Worm (Caenorhabditis elegans) whole organism, L4 larva: ENCODE measurements around the gene C30B5.2.

ENCODE experiments used
- T26A8.4 ChIP-seq: fragments of 200-800 bp; sonication (Bioruptor generic); IDR thresholded peaks from 2 replicates; pipeline ENCODE4 v1.3.6; 2022; ENCODE audit warnings: missing genetic modification characterization, missing compliant biosample characterization
- Y48G9A.11 ChIP-seq: fragments of 200-800 bp; sonication (Bioruptor generic); IDR thresholded peaks from 2 replicates; pipeline ENCODE4 v1.3.6; 2022; ENCODE audit warnings: missing genetic modification reagents, missing genetic modification characterization, missing compliant biosample characterization
- ZK337.2 ChIP-seq: fragments of 200-800 bp; sonication (Bioruptor generic); IDR thresholded peaks from 2 replicates; pipeline ENCODE4 v1.3.6; 2022; ENCODE audit warnings: missing genetic modification reagents, missing genetic modification characterization, missing compliant biosample characterization
- ama-1 ChIP-seq: fragments of 150-350 bp; optimal IDR thresholded peaks from 2 replicates; lab custom pipeline; 2014; ENCODE audit warnings: inconsistent platforms, mixed read lengths
- arid-1 ChIP-seq: fragments of 200-800 bp; sonication (Bioruptor generic); conservative IDR thresholded peaks from 2 replicates; pipeline ENCODE4 v1.3.6; 2022; ENCODE audit warnings: missing genetic modification reagents, missing genetic modification characterization, missing compliant biosample characterization
- ceh-62 ChIP-seq: sonication (generic microtip); optimal IDR thresholded peaks from 2 replicates; lab custom pipeline; 2017; ENCODE audit warnings: missing biosample characterization, missing genetic modification characterization
- ceh-82 ChIP-seq: sonication (generic microtip); optimal IDR thresholded peaks from 2 replicates; lab custom pipeline; 2017; ENCODE audit warnings: missing biosample characterization, missing genetic modification characterization
- ces-1 ChIP-seq: fragments of 150-350 bp; sonication (generic microtip); optimal IDR thresholded peaks from 4 replicates; lab custom pipeline; 2014; ENCODE audit warnings: missing biosample characterization, missing genetic modification reagents, missing genetic modification characterization
- ctbp-1 ChIP-seq: fragments of 200-800 bp; sonication (Bioruptor generic); IDR thresholded peaks from 2 replicates; pipeline ENCODE4 v1.3.6; 2022; ENCODE audit warnings: missing genetic modification reagents, missing genetic modification characterization, missing compliant biosample characterization
- daf-16 ChIP-seq, 3 experiments: sonication (generic microtip); optimal IDR thresholded peaks; 2 replicates each; lab custom pipeline; 2016 to 2017; ENCODE audit warnings: missing genetic modification characterization in 3 of 3, missing genetic modification reagents in 3 of 3, mild to moderate bottlenecking in 2 of 3, missing compliant biosample characterization in 2 of 3, missing biosample characterization in 1 of 3, moderate library complexity in 1 of 3
- dmd-8 ChIP-seq: fragments of 200-800 bp; sonication (Bioruptor generic); IDR thresholded peaks from 2 replicates; pipeline ENCODE4 v1.3.6; 2022; ENCODE audit warnings: missing genetic modification characterization, missing compliant biosample characterization
- egl-43 ChIP-seq: fragments of 200-800 bp; sonication (Bioruptor generic); IDR thresholded peaks from 2 replicates; pipeline ENCODE4 v1.3.6; 2022; ENCODE audit warnings: missing genetic modification reagents, missing genetic modification characterization, missing compliant biosample characterization
- fkh-10 ChIP-seq: fragments of 150-350 bp; optimal IDR thresholded peaks from 2 replicates; lab custom pipeline; 2014; ENCODE audit warnings: missing biosample characterization, missing genetic modification reagents, missing genetic modification characterization
- gei-8 ChIP-seq: fragments of 200-800 bp; sonication (Bioruptor generic); optimal IDR thresholded peaks from 2 replicates; lab custom pipeline; 2018; ENCODE audit warnings: mild to moderate bottlenecking, missing genetic modification characterization, missing compliant biosample characterization
- hmg-1.1 ChIP-seq: fragments of 200-800 bp; sonication (Bioruptor generic); IDR thresholded peaks from 2 replicates; pipeline ENCODE4 v1.3.6; 2022; ENCODE audit warnings: missing genetic modification reagents, missing genetic modification characterization, missing compliant biosample characterization
- jun-1 ChIP-seq: fragments of 150-350 bp; optimal IDR thresholded peaks from 2 replicates; lab custom pipeline; 2014; ENCODE audit warnings: missing biosample characterization, missing genetic modification reagents, missing genetic modification characterization
- lin-38 ChIP-seq: fragments of 200-800 bp; sonication (Bioruptor generic); IDR thresholded peaks from 2 replicates; pipeline ENCODE4 v1.3.6; 2022; ENCODE audit warnings: missing genetic modification reagents, missing genetic modification characterization, missing compliant biosample characterization
- lin-39 ChIP-seq: fragments of 150-350 bp; optimal IDR thresholded peaks from 2 replicates; lab custom pipeline; 2014; ENCODE audit warnings: missing biosample characterization, missing genetic modification reagents, missing genetic modification characterization
- lir-3 ChIP-seq: sonication (generic microtip); optimal IDR thresholded peaks from 2 replicates; lab custom pipeline; 2016; ENCODE audit warnings: mild to moderate bottlenecking, missing genetic modification characterization, missing compliant biosample characterization
- madf-5 ChIP-seq, 2 experiments: fragments of 200-800 bp; sonication (Bioruptor generic); IDR thresholded peaks; 2 replicates each; pipeline ENCODE4 v1.3.6; 2022; ENCODE audit warnings: missing compliant biosample characterization in 2 of 2, missing genetic modification characterization in 2 of 2
- mdl-1 ChIP-seq, 2 experiments: fragments of 150-350 bp in 1 of 2; sonication (generic microtip) in 1 of 2; optimal IDR thresholded peaks; 2 replicates each; lab custom pipeline; 2014 to 2017; ENCODE audit warnings: missing biosample characterization in 2 of 2, missing genetic modification characterization in 2 of 2
- mep-1 ChIP-seq: fragments of 150-350 bp; sonication (generic microtip); optimal IDR thresholded peaks from 3 replicates; lab custom pipeline; 2014; ENCODE audit warnings: missing biosample characterization, missing genetic modification characterization
- mes-2 ChIP-seq: sonication (generic microtip); optimal IDR thresholded peaks from 2 replicates; lab custom pipeline; 2016; ENCODE audit warnings: missing genotype, mild to moderate bottlenecking, missing genetic modification characterization, missing compliant biosample characterization; ENCODE audit not compliant: poor library complexity, severe bottlenecking
- mxl-2 ChIP-seq: fragments of 200-800 bp; sonication (Bioruptor generic); conservative IDR thresholded peaks from 2 replicates; pipeline ENCODE4 v1.3.6; 2022; ENCODE audit warnings: missing genetic modification reagents, missing genetic modification characterization, missing compliant biosample characterization
- mxl-3 ChIP-seq: fragments of 200-800 bp; sonication (Bioruptor generic); optimal IDR thresholded peaks from 2 replicates; lab custom pipeline; 2018; ENCODE audit warnings: mild to moderate bottlenecking, missing genetic modification characterization, missing compliant biosample characterization
- nhr-11 ChIP-seq: fragments of 150-350 bp; optimal IDR thresholded peaks from 2 replicates; lab custom pipeline; 2014; ENCODE audit warnings: missing biosample characterization, missing genetic modification characterization
- nhr-111 ChIP-seq: fragments of 200-800 bp; sonication (Bioruptor generic); optimal IDR thresholded peaks from 2 replicates; lab custom pipeline; 2018; ENCODE audit warnings: mild to moderate bottlenecking, missing genetic modification characterization, missing compliant biosample characterization
- nhr-25 ChIP-seq: sonication (generic microtip); optimal IDR thresholded peaks from 2 replicates; lab custom pipeline; 2017; ENCODE audit warnings: missing genetic modification characterization, mild to moderate bottlenecking, missing compliant biosample characterization, antibody characterized with exemption, moderate library complexity, borderline replicate concordance; ENCODE audit not compliant: insufficient read depth
- nhr-41 ChIP-seq: fragments of 200-800 bp; sonication (Bioruptor generic); IDR thresholded peaks from 2 replicates; pipeline ENCODE4 v1.3.6; 2022; ENCODE audit warnings: missing genetic modification reagents, missing genetic modification characterization, missing compliant biosample characterization
- nhr-42 ChIP-seq: fragments of 200-800 bp; sonication (Bioruptor generic); IDR thresholded peaks from 2 replicates; pipeline ENCODE4 v1.3.6; 2022; ENCODE audit warnings: missing genetic modification characterization, missing compliant biosample characterization
- nhr-48 ChIP-seq: sonication (generic microtip); optimal IDR thresholded peaks from 2 replicates; lab custom pipeline; 2016; ENCODE audit warnings: mild to moderate bottlenecking, missing genetic modification characterization, missing compliant biosample characterization
- nhr-76 ChIP-seq: fragments of 150-350 bp; optimal IDR thresholded peaks from 2 replicates; lab custom pipeline; 2014; ENCODE audit warnings: missing biosample characterization, missing genetic modification characterization
- pha-4 ChIP-seq, 2 experiments: fragments of 150-350 bp in 1 of 2; fragments of 200-800 bp in 1 of 2; sonication (Bioruptor generic) in 1 of 2; IDR thresholded peaks in 1 of 2; optimal IDR thresholded peaks in 1 of 2; 2 replicates each; pipeline versions ENCODE4 v1.3.6 to Lab custom; 2014 to 2022; ENCODE audit warnings: missing genetic modification characterization in 2 of 2, missing genetic modification reagents in 2 of 2, missing biosample characterization in 1 of 2, missing compliant biosample characterization in 1 of 2
- sdz-12 ChIP-seq: fragments of 200-800 bp; sonication (Bioruptor generic); optimal IDR thresholded peaks from 2 replicates; lab custom pipeline; 2018; ENCODE audit warnings: mild to moderate bottlenecking, missing genetic modification characterization, missing compliant biosample characterization
- set-16 ChIP-seq: fragments of 200-800 bp; sonication (Bioruptor generic); IDR thresholded peaks from 2 replicates; pipeline ENCODE4 v1.3.6; 2022; ENCODE audit warnings: missing genetic modification reagents, missing genetic modification characterization, missing compliant biosample characterization
- snpc-1.2 ChIP-seq: fragments of 200-800 bp; sonication (Bioruptor generic); IDR thresholded peaks from 2 replicates; pipeline ENCODE4 v1.3.6; 2022; ENCODE audit warnings: missing genetic modification reagents, missing genetic modification characterization, missing compliant biosample characterization
- tra-1 ChIP-seq: fragments of 200-800 bp; sonication (Bioruptor generic); IDR thresholded peaks from 2 replicates; pipeline ENCODE4 v1.3.6; 2022; ENCODE audit warnings: missing genetic modification reagents, missing genetic modification characterization, missing compliant biosample characterization
- zfp-2 ChIP-seq: sonication (generic microtip); optimal IDR thresholded peaks from 2 replicates; lab custom pipeline; 2016; ENCODE audit warnings: mild to moderate bottlenecking, missing genetic modification characterization, missing compliant biosample characterization
- zfp-3 ChIP-seq: fragments of 200-800 bp; sonication (Bioruptor generic); conservative IDR thresholded peaks from 2 replicates; pipeline ENCODE4 v1.3.6; 2022; ENCODE audit warnings: missing genetic modification reagents, missing genetic modification characterization, missing compliant biosample characterization
- zip-11 ChIP-seq: fragments of 200-800 bp; sonication (Bioruptor generic); IDR thresholded peaks from 2 replicates; pipeline ENCODE4 v1.3.6; 2022; ENCODE audit warnings: missing genetic modification characterization, missing compliant biosample characterization
- zip-2 ChIP-seq: fragments of 150-350 bp; optimal IDR thresholded peaks from 2 replicates; lab custom pipeline; 2014; ENCODE audit warnings: missing biosample characterization, missing genetic modification characterization
- ztf-11 ChIP-seq: fragments of 150-350 bp; optimal IDR thresholded peaks from 2 replicates; lab custom pipeline; 2014; ENCODE audit warnings: missing biosample characterization, missing genetic modification characterization

C30B5.2 gene

ce11 chrII:6160994-6161393, 36.0 kb upstream of the C30B5.2 start, which contains the start of gene exp-1:
Gene exp-1 (minus strand): TSS chrII:6161094.
- no peak for TF ChIP-seq nhr-48 (tag; lab: Kevin White, UChicago)
- TF ChIP-seq mes-2, result no peak
- no peak for TF ChIP-seq ctbp-1 (GFP tag; lab: Robert Waterston, UW)
- no peak for TF ChIP-seq zip-2 (tag; lab: Kevin White, UChicago)
- no peak for TF ChIP-seq T26A8.4 (GFP tag; lab: Robert Waterston, UW)
- no peak for TF ChIP-seq ZK337.2 (GFP tag; lab: Robert Waterston, UW)

DNA sequence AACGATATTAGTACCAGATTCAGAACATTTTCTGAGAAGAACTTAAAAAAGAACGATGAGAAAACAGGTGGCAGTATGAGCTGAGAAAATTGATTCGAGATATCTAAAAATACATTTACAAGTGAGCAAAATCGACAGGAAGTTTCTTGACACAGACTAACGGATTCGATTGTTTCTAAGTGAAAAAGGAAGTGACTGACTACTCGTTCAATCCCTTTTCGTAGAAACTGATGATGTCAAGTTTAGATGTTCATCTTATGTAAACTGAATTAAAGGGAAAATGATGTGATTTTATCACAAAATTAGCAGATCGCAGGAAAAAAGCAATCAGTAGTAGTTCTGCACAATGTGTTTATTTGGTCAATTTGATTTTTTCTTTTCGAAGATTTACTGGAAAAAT, 31.8 kb upstream of the C30B5.2 start:
- TF ChIP-seq fkh-10 (peak; percentile 15), snpc-1.2 (GFP tag; lab: Robert Waterston, UW) (no peak), ces-1 (GFP tag; lab: Kevin White, UChicago) (peak; percentile 20)

- TF ChIP-seq pha-4 (GFP tag; IDR thresholded peaks at IDR 0.05; lab: Robert Waterston, UW) (no peak), pha-4 (tag; optimal IDR thresholded peaks at IDR 0.05; lab: Kevin White, UChicago) (no peak), madf-5 (GFP tag; IDR thresholded peaks at IDR 0.05; lab: Robert Waterston, UW) (no peak), sdz-12 (no peak), nhr-11 (tag; lab: Kevin White, UChicago) (no peak)
Measured at ce11 chrII:6168714-6169113, 28.3 kb upstream of the C30B5.2 start.

- TF ChIP-seq ceh-82 (tag; lab: Kevin White, UChicago), result no peak
- TF ChIP-seq lir-3 (tag; lab: Kevin White, UChicago), result no peak
- TF ChIP-seq egl-43 (GFP tag; lab: Robert Waterston, UW), result no peak
- no peak for TF ChIP-seq zip-11 (GFP tag; lab: Robert Waterston, UW)
- TF ChIP-seq Y48G9A.11 (GFP tag; lab: Robert Waterston, UW), result no peak
- no peak for TF ChIP-seq gei-8 (GFP tag; lab: Kevin White, UChicago)
- no peak for TF ChIP-seq ztf-11 (tag; lab: Kevin White, UChicago)
- TF ChIP-seq ctbp-1 (GFP tag; lab: Robert Waterston, UW), result no peak
- no peak for TF ChIP-seq ceh-62
- TF ChIP-seq mxl-3 (GFP tag; lab: Kevin White, UChicago), result no peak
- no peak for TF ChIP-seq arid-1
- TF ChIP-seq nhr-111 (GFP tag; lab: Kevin White, UChicago), result no peak
- no peak for TF ChIP-seq jun-1 (tag; lab: Kevin White, UChicago)
Measured at ce11 chrII:6169156-6169555, 27.8 kb upstream of the C30B5.2 start, which contains the start of gene hst-3.1. Gene hst-3.1 (minus strand): TSS chrII:6169256.

- TF ChIP-seq daf-16 (GFP tag; optimal IDR thresholded peaks at IDR 0.05; lab: Kevin White, UChicago), result peak in 1 of 2 experiments; percentile 71
- TF ChIP-seq daf-16 (tag; optimal IDR thresholded peaks at IDR 0.05; lab: Kevin White, UChicago), result no peak
- no peak for TF ChIP-seq nhr-42 (GFP tag; lab: Robert Waterston, UW)
- no peak for TF ChIP-seq dmd-8 (GFP tag; lab: Robert Waterston, UW)
- no peak for TF ChIP-seq nhr-41 (GFP tag; lab: Robert Waterston, UW)
Measured at ce11 chrII:6170236-6170635, 26.7 kb upstream of the C30B5.2 start.

ce11 chrII:6171228-6171627, 25.8 kb upstream of the C30B5.2 start, which contains the start of gene F40H3.3:
Gene F40H3.3 (plus strand): TSS chrII:6171507.
- TF ChIP-seq zfp-2 (tag; lab: Kevin White, UChicago) (no peak), nhr-42 (GFP tag; lab: Robert Waterston, UW) (no peak), nhr-48 (tag; lab: Kevin White, UChicago) (no peak), tra-1 (GFP tag; lab: Robert Waterston, UW) (no peak), lin-38 (no peak), jun-1 (tag; lab: Kevin White, UChicago) (no peak), zfp-3 (GFP tag; lab: Robert Waterston, UW) (no peak), lin-39 (no peak), nhr-25 (no peak), hmg-1.1 (GFP tag; lab: Robert Waterston, UW) (no peak), mdl-1 (tag; optimal IDR thresholded peaks at IDR 0.05; lab: Kevin White, UChicago) (no peak), ama-1 (lab: Kevin White, UChicago) (no peak), mxl-2 (no peak), mes-2 (no peak), set-16 (GFP tag; lab: Robert Waterston, UW) (no peak), nhr-76 (no peak), mep-1 (tag; lab: Kevin White, UChicago) (no peak)
